Worm (Caenorhabditis elegans): ENCODE data around the gene F37C12.10.

The F37C12.10 gene

DNA sequence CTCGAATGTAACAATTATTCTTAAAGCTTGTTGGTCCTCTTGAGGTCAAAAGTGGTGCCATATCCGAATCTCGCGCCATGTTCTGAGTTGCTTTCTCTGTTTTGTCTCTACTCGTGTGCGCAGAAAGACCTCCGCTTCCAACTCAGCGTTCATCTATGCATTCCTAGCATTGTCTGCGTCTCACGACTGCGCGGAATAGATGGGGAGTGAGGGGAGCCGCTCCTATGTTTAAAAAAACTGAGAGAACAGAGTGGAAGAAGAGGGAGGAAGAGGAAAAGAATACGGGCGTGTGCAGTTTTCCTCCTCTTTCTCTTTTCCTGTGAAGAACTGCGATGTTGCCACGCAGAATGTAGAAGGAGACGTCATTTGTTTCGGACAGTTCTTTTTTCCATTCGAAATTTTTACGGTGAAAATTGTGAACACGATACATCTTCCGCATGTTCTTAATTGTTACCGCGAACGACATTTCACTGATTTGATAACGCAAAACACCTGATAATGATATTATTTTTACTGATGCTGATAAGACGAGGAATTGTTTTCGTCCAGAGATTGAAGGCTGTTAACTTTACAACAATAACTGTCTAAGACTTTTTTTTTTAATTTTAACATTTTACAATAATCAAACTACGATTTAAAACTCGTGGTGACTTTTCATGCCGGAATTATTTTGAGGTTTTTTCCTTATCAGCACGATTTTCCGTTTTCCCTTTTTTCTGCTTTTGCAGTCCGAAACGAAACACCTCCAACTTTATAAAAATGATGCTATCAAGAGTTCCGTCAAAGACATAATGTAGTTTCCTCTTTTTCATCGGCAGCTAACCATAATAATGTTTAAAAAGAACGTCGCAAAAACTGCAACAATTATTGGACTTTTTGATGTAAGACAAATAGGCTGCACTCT, 21.3 kb downstream of the F37C12.10 start (continued):
- no peak for TF ChIP-seq ceh-44 (GFP tag; IDR thresholded peaks at IDR 0.05)
- no peak for TF ChIP-seq Y105C5A.15 (GFP tag; IDR thresholded peaks at IDR 0.05)
- no peak for TF ChIP-seq duxl-1 (tag; optimal IDR thresholded peaks at IDR 0.05; ENCODE audit: poor library complexity)
- peak; percentile 89 for TF ChIP-seq php-3 (GFP tag; IDR thresholded peaks at IDR 0.05)
- no peak for TF ChIP-seq ZK546.5 (tag; optimal IDR thresholded peaks at IDR 0.05)
- no peak for TF ChIP-seq R02D3.7 (tag; optimal IDR thresholded peaks at IDR 0.05)
- TF ChIP-seq lin-29 (GFP tag; IDR thresholded peaks at IDR 0.05), result no peak
- no peak for TF ChIP-seq nhr-11 (tag; optimal IDR thresholded peaks at IDR 0.05)
- TF ChIP-seq zfp-3 (GFP tag; conservative IDR thresholded peaks at IDR 0.05), result no peak
- no peak for TF ChIP-seq dmd-9 (GFP tag; IDR thresholded peaks at IDR 0.05)
- TF ChIP-seq nhr-77 (tag; optimal IDR thresholded peaks at IDR 0.05), result no peak
- TF ChIP-seq skn-1 (tag; optimal IDR thresholded peaks at IDR 0.05), result no peak
- no peak for TF ChIP-seq nhr-25 (tag; optimal IDR thresholded peaks at IDR 0.05; ENCODE audit: borderline replicate concordance, insufficient read depth)
- TF ChIP-seq unc-130 (GFP tag; optimal IDR thresholded peaks at IDR 0.05), result no peak
- no peak for TF ChIP-seq ceh-20 (GFP tag; IDR thresholded peaks at IDR 0.05)
- peak in 1 of 2 experiments; percentile 20 for TF ChIP-seq hif-1 (tag; optimal IDR thresholded peaks at IDR 0.05)
- no peak for TF ChIP-seq saeg-2 (GFP tag; IDR thresholded peaks at IDR 0.05)
- TF ChIP-seq zip-2 (tag; optimal IDR thresholded peaks at IDR 0.05), result no peak
- no peak for TF ChIP-seq T26A8.4 (GFP tag; IDR thresholded peaks at IDR 0.05)
- TF ChIP-seq Y48G9A.11 (GFP tag; IDR thresholded peaks at IDR 0.05), result no peak
- peak; percentile 12 for TF ChIP-seq dve-1 (tag; optimal IDR thresholded peaks at IDR 0.05; ENCODE audit: insufficient read depth)
- no peak for TF ChIP-seq F44E2.7 (GFP tag; IDR thresholded peaks at IDR 0.05)
- no peak for TF ChIP-seq sdz-12 (GFP tag; optimal IDR thresholded peaks at IDR 0.05)
- peak; percentile 2 for TF ChIP-seq jun-1 (tag; optimal IDR thresholded peaks at IDR 0.05)
- TF ChIP-seq ctbp-1 (GFP tag; IDR thresholded peaks at IDR 0.05), result no peak
- no peak for TF ChIP-seq mxl-3 (GFP tag; optimal IDR thresholded peaks at IDR 0.05)
- no peak for TF ChIP-seq ceh-32 (tag; optimal IDR thresholded peaks at IDR 0.05; ENCODE audit: poor library complexity)
- TF ChIP-seq nhr-10 (tag; optimal IDR thresholded peaks at IDR 0.05), result no peak
- no peak for TF ChIP-seq lin-39 (tag; optimal IDR thresholded peaks at IDR 0.05)
- TF ChIP-seq mes-2 (tag; optimal IDR thresholded peaks at IDR 0.05; ENCODE audit: poor library complexity, severe bottlenecking), result peak; percentile 51
- TF ChIP-seq zip-11 (GFP tag; IDR thresholded peaks at IDR 0.05), result no peak
- TF ChIP-seq fos-1 (tag; optimal IDR thresholded peaks at IDR 0.05), result no peak
- TF ChIP-seq tag-97 (GFP tag; IDR thresholded peaks at IDR 0.05), result no peak
- no peak for TF ChIP-seq ces-1 (GFP tag; optimal IDR thresholded peaks at IDR 0.05)
- no peak for TF ChIP-seq madf-5 (GFP tag; IDR thresholded peaks at IDR 0.05)
- TF ChIP-seq nhr-237 (tag; optimal IDR thresholded peaks at IDR 0.05), result no peak
- no peak for TF ChIP-seq cey-2 (tag; optimal IDR thresholded peaks at IDR 0.05; ENCODE audit: borderline replicate concordance, insufficient read depth)
- no peak for TF ChIP-seq aha-1 (tag)
- TF ChIP-seq lim-7 (GFP tag; IDR thresholded peaks at IDR 0.05), result no peak
- no peak for TF ChIP-seq lir-3 (tag; optimal IDR thresholded peaks at IDR 0.05)
- no peak for TF ChIP-seq Y75B8A.6 (GFP tag; IDR thresholded peaks at IDR 0.05)
- TF ChIP-seq dmd-6 (GFP tag; IDR thresholded peaks at IDR 0.05), result peak; percentile 45
- no peak for TF ChIP-seq attf-4 (tag; optimal IDR thresholded peaks at IDR 0.05)
- no peak for TF ChIP-seq lin-38 (GFP tag; IDR thresholded peaks at IDR 0.05)
- no peak for TF ChIP-seq nhr-111 (GFP tag; optimal IDR thresholded peaks at IDR 0.05)
- TF ChIP-seq hlh-30 (tag; optimal IDR thresholded peaks at IDR 0.05; ENCODE audit: insufficient read depth), result peak; percentile 40
- no peak for TF ChIP-seq daf-12 (tag; optimal IDR thresholded peaks at IDR 0.05)
- TF ChIP-seq vab-7 (GFP tag; IDR thresholded peaks at IDR 0.05), result no peak
- TF ChIP-seq spr-1 (tag; optimal IDR thresholded peaks at IDR 0.05), result no peak
